Worm (Caenorhabditis elegans) whole organism, L2 larva: ENCODE measurements around the gene ZK1067.4.

ENCODE experiments used
- F13H6.1 ChIP-seq: sonication (generic microtip); optimal IDR thresholded peaks from 2 replicates; lab custom pipeline; 2016; ENCODE audit warnings: missing genetic modification characterization, missing compliant biosample characterization
- ama-1 ChIP-seq: fragments of 150-350 bp; optimal IDR thresholded peaks from 2 replicates; lab custom pipeline; 2018; ENCODE audit warnings: inconsistent platforms
- egl-27 ChIP-seq: sonication (generic microtip); optimal IDR thresholded peaks from 3 replicates; lab custom pipeline; 2017; ENCODE audit warnings: missing biosample characterization, missing genetic modification reagents, missing genetic modification characterization
- lsy-2 ChIP-seq, 2 experiments: fragments of 150-350 bp in 1 of 2; sonication (generic microtip) in 1 of 2; optimal IDR thresholded peaks; 2 replicates each; lab custom pipeline; 2014 to 2017; ENCODE audit warnings: missing biosample characterization in 2 of 2, missing genetic modification characterization in 2 of 2
- nhr-6 ChIP-seq: fragments of 150-350 bp; optimal IDR thresholded peaks from 2 replicates; lab custom pipeline; 2014; ENCODE audit warnings: missing biosample characterization, missing genetic modification characterization
- nhr-77 ChIP-seq: fragments of 150-350 bp; optimal IDR thresholded peaks from 2 replicates; lab custom pipeline; 2014; ENCODE audit warnings: missing biosample characterization, missing genetic modification characterization
- unc-39 ChIP-seq: fragments of 150-350 bp; optimal IDR thresholded peaks from 2 replicates; lab custom pipeline; 2014; ENCODE audit warnings: missing biosample characterization, missing genetic modification characterization

DNA sequence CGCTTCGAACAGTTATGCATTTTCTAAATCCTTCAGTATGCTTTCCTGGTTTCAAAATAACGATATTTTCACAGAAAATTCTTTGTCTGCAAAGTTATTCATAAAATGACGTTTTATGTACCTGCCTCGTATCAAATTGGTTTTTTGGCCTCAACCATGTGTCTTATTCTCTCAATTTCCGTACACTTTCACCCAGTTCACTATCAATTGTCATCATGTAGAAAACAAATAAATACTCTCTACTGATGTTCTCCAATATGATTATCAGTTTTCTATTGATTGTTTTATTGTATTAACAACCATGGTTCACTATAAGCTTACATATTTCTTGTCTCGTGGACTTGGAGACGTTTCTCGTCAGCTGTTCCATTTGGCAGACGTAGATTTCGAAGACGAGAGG lies 21.1 kb downstream of the ZK1067.4 start, which contains the start of gene gst-13:
- TF ChIP-seq F13H6.1 (tag; lab: Kevin White, UChicago) (no peak), nhr-6 (tag; lab: Kevin White, UChicago) (no peak), unc-39 (tag; lab: Kevin White, UChicago) (no peak), egl-27 (tag; lab: Kevin White, UChicago) (peak; percentile 24), nhr-77 (no peak), ama-1 (lab: Kevin White, UChicago) (no peak), lsy-2 (tag; optimal IDR thresholded peaks at IDR 0.05; lab: Kevin White, UChicago) (no peak)
